Fruit fly (Drosophila melanogaster) whole organism, embryonic: ENCODE data around the gene CG14194.

Experiments
- BtbVII ChIP-seq: fragments of 200-800 bp; sonication (Bioruptor generic); optimal IDR thresholded peaks from 3 replicates; lab custom pipeline; 2017; ENCODE audit warnings: missing biosample characterization, mild to moderate bottlenecking, missing genetic modification characterization
- CG2678 ChIP-seq: fragments of 200-800 bp; sonication (Bioruptor generic); optimal IDR thresholded peaks from 3 replicates; lab custom pipeline; 2019; ENCODE audit warnings: missing biosample characterization, mild to moderate bottlenecking, missing genetic modification characterization, moderate library complexity
- CG8944 ChIP-seq: fragments of 200-800 bp; sonication (Bioruptor generic); optimal IDR thresholded peaks from 3 replicates; lab custom pipeline; 2016; ENCODE audit warnings: missing biosample characterization, missing genetic modification characterization
- Dref ChIP-seq: fragments of 200-800 bp; sonication (Bioruptor generic); IDR thresholded peaks from 2 replicates; pipeline ENCODE4 v1.3.6; 2022; ENCODE audit warnings: missing biosample characterization, missing genetic modification characterization
- Meics ChIP-seq: fragments of 200-800 bp; sonication (Bioruptor generic); optimal IDR thresholded peaks from 2 replicates; lab custom pipeline; 2017; ENCODE audit warnings: missing biosample characterization, mild to moderate bottlenecking, missing genetic modification characterization
- cad ChIP-seq: fragments of >200 bp; optimal IDR thresholded peaks from 2 replicates; lab custom pipeline; 2017; ENCODE audit warnings: missing biosample characterization, missing genetic modification characterization
- danr ChIP-seq: fragments of 200-800 bp; sonication (Bioruptor generic); IDR thresholded peaks from 2 replicates; pipeline ENCODE4 v1.3.6; 2022; ENCODE audit warnings: missing biosample characterization, missing genetic modification characterization
- hth ChIP-seq: fragments of >200 bp; optimal IDR thresholded peaks from 2 replicates; lab custom pipeline; 2017; ENCODE audit warnings: inconsistent platforms
- kni ChIP-seq: fragments of 200-800 bp; sonication (Bioruptor generic); optimal IDR thresholded peaks from 3 replicates; lab custom pipeline; 2017; ENCODE audit warnings: mild to moderate bottlenecking, missing biosample characterization, missing genetic modification reagents, missing genetic modification characterization
- ro ChIP-seq: fragments of 200-800 bp; sonication (Bioruptor generic); IDR thresholded peaks from 2 replicates; pipeline ENCODE4 v1.3.6; 2022; ENCODE audit warnings: missing biosample characterization, missing genetic modification characterization

- no peak for TF ChIP-seq Dref (GFP tag; lab: Robert Waterston, UW)
- peak; percentile 23 for TF ChIP-seq Meics (GFP tag; lab: Kevin White, UChicago)
- TF ChIP-seq CG8944, result peak; percentile 41
- no peak for TF ChIP-seq danr
- TF ChIP-seq cad (GFP tag; lab: Kevin White, UChicago), result no peak
- no peak for TF ChIP-seq hth
- no peak for TF ChIP-seq ro
- no peak for TF ChIP-seq kni
- no peak for TF ChIP-seq CG2678 (tag; lab: Kevin White, UChicago)
- TF ChIP-seq BtbVII, result no peak
Measured at dm6 chrX:19187624-19188085, 5.7 kb upstream of the CG14194 start, which contains the start of gene Mec2.
